Worm (Caenorhabditis elegans) whole organism, midembryonic: ENCODE measurements around the gene T04C12.11.

Source experiments
- T22C8.4 ChIP-seq: fragments of 200-800 bp; sonication (Bioruptor generic); IDR thresholded peaks from 2 replicates; pipeline ENCODE4 v1.3.6; 2022; ENCODE audit warnings: missing genetic modification characterization, missing compliant biosample characterization
- cog-1 ChIP-seq: sonication (generic microtip); optimal IDR thresholded peaks from 2 replicates; lab custom pipeline; 2016; ENCODE audit warnings: missing genetic modification characterization, missing compliant biosample characterization
- flt-1 ChIP-seq: fragments of 200-800 bp; sonication (Bioruptor generic); IDR thresholded peaks from 2 replicates; pipeline ENCODE4 v1.3.6; 2022; ENCODE audit warnings: missing genetic modification characterization, missing compliant biosample characterization
- ref-1 ChIP-seq: fragments of 200-800 bp; sonication (Bioruptor generic); conservative IDR thresholded peaks from 2 replicates; pipeline ENCODE4 v1.3.6; 2022; ENCODE audit warnings: missing genetic modification reagents, missing genetic modification characterization, missing compliant biosample characterization
- tab-1 ChIP-seq: fragments of 200-800 bp; sonication (Bioruptor generic); IDR thresholded peaks from 2 replicates; pipeline ENCODE4 v1.3.6; 2022; ENCODE audit warnings: missing genetic modification characterization, missing compliant biosample characterization
- ztf-23 ChIP-seq: fragments of 200-800 bp; sonication (Bioruptor generic); IDR thresholded peaks from 2 replicates; pipeline ENCODE4 v1.3.6; 2022; ENCODE audit warnings: missing genetic modification reagents, missing genetic modification characterization, missing compliant biosample characterization
- ztf-29 ChIP-seq: fragments of 200-800 bp; sonication (Bioruptor generic); IDR thresholded peaks from 2 replicates; pipeline ENCODE4 v1.3.6; 2022; ENCODE audit warnings: missing genetic modification reagents, missing genetic modification characterization, missing compliant biosample characterization

DNA sequence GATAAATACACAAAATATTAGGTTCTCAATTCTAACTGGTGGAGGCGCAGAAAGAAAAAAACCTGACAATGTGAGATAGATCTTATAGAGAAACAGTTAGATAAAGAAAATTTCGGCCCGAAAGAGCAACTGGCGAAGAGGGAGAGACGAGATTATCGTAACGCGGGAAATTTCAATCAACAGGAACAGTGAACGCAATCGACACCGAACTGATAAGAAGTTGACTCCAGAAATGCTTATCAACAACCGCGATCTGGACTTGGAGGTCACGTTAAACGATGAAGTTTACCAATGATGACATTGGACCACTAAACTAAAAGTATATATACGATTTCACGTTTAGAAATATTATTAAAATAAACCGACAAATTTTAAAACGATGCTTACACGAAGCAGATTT is 16.3 kb upstream of the T04C12.11 start:
- TF ChIP-seq ztf-29 (no peak), flt-1 (GFP tag; lab: Robert Waterston, UW) (no peak), T22C8.4 (no peak), ref-1 (no peak), tab-1 (GFP tag; lab: Robert Waterston, UW) (no peak), cog-1 (tag; lab: Kevin White, UChicago) (no peak), ztf-23 (no peak)
